Worm (Caenorhabditis elegans) whole organism, young adult: ENCODE measurements around the gene Y47G7B.2.

Source experiments
- ama-1 ChIP-seq, 3 experiments: fragments of 150-350 bp in 1 of 3; sonication (generic microtip) in 2 of 3; optimal IDR thresholded peaks; 2 replicates each; lab custom pipeline; 2014 to 2018; ENCODE audit warnings: missing biosample characterization in 2 of 3, missing genetic modification characterization in 2 of 3, missing genetic modification reagents in 2 of 3
- bed-1 ChIP-seq: fragments of 200-800 bp; sonication (Bioruptor generic); IDR thresholded peaks from 2 replicates; pipeline ENCODE4 v1.3.6; 2022; ENCODE audit warnings: missing genetic modification reagents, missing genetic modification characterization, missing compliant biosample characterization
- dpl-1 ChIP-seq: fragments of 150-350 bp; optimal IDR thresholded peaks from 2 replicates; lab custom pipeline; 2014; ENCODE audit warnings: missing biosample characterization, missing genetic modification reagents, missing genetic modification characterization
- egl-18 ChIP-seq: fragments of 200-800 bp; sonication (Bioruptor generic); IDR thresholded peaks from 2 replicates; pipeline ENCODE4 v1.3.6; 2022; ENCODE audit warnings: missing genetic modification reagents, missing genetic modification characterization, missing compliant biosample characterization
- egl-44 ChIP-seq: fragments of 200-800 bp; sonication (Bioruptor generic); IDR thresholded peaks from 2 replicates; pipeline ENCODE4 v1.3.6; 2022; ENCODE audit warnings: missing genetic modification reagents, missing genetic modification characterization, missing compliant biosample characterization
- lin-40 ChIP-seq: sonication (generic microtip); optimal IDR thresholded peaks from 2 replicates; lab custom pipeline; 2016; ENCODE audit warnings: missing genetic modification characterization, mild to moderate bottlenecking, missing compliant biosample characterization, missing genotype, missing genetic modification reagents
- pha-4 ChIP-seq: fragments of 150-350 bp; sonication (generic microtip); optimal IDR thresholded peaks from 2 replicates; lab custom pipeline; 2014; ENCODE audit warnings: missing biosample characterization, missing genetic modification reagents, missing genetic modification characterization

ce11 chrII:2656606-2657005 lies 51.2 kb downstream of the Y47G7B.2 start, which contains the start of gene sri-47:
- TF ChIP-seq lin-40 (no peak), ama-1 (optimal IDR thresholded peaks at IDR 0.05; lab: Kevin White, UChicago) (no peak), ama-1 (GFP tag; optimal IDR thresholded peaks at IDR 0.05; lab: Kevin White, UChicago) (no peak), egl-44 (GFP tag; lab: Robert Waterston, UW) (no peak), egl-18 (GFP tag; lab: Robert Waterston, UW) (no peak), dpl-1 (no peak), bed-1 (no peak), pha-4 (no peak)
